In the genomic region with DNA sequence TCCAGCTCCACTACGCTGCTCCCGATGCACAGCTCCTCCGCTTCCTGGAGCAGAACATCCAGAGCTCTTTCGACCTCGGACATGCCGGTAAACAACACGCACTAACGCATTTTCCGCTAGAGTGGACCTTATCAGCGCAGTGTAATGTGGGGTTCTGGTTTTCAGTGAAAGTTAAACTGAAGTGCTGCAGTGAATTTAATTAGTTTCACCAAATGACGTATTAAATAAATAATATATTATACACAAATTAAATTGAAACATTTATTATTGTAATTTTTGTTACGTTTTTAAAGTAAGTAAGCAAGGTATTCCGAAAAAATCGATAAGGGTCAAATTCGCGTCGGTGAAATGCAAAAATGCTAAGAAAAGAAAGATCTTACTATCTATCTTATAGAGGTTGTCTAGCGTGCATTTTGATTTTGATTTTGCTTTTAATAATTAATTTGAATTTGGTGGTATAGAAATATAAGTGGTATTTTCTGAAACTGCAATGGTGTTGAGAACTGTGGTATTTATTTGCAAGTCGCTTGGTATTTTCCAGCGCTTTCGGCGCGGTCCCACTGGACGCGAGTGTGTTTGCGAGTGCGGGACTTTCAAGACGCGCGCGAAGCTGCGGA, we compare ENCODE assay signal across 2 fruit fly cellular contexts.
TF ChIP-seq lines count a peak whose summit lies in the region.

A gene (minus strand): TSS at position 107 of the 617 bp plus-strand sequence.
A gene (plus strand): TSS at position 594 of the 617 bp plus-strand sequence.

TF ChIP-seq in whole organism, embryonic, 481 proteins besides CTCF, POLR2A, EP300 and RAD21 (continued from another document and continues in another):
- peak; percentile 66 for TF ChIP-seq Xrp1 (GFP tag; IDR thresholded peaks at IDR 0.05; lab: Robert Waterston, UW)
- no peak for TF ChIP-seq ac (GFP tag; optimal IDR thresholded peaks at IDR 0.05; lab: Kevin White, UChicago)
- TF ChIP-seq BtbVII (GFP tag; optimal IDR thresholded peaks at IDR 0.05; lab: Kevin White, UChicago), result peak; percentile 6
- TF ChIP-seq CG15479 (GFP tag; optimal IDR thresholded peaks at IDR 0.05; lab: Kevin White, UChicago), result no peak
- no peak for TF ChIP-seq CG4360 (GFP tag; IDR thresholded peaks at IDR 0.05; lab: Robert Waterston, UW)
- TF ChIP-seq CG17361 (GFP tag; IDR thresholded peaks at IDR 0.05; lab: Robert Waterston, UW), result peak; percentile 42; the same call in 1 of the 3 replicates
- TF ChIP-seq Dek (tag; optimal IDR thresholded peaks at IDR 0.05; lab: Kevin White, UChicago), result no peak
- TF ChIP-seq twi (tag; optimal IDR thresholded peaks at IDR 0.05; lab: Kevin White, UChicago), result no peak
- peak; percentile 52; the same call in 1 of the 2 replicates for TF ChIP-seq CG11696 (GFP tag; IDR thresholded peaks at IDR 0.05; lab: Robert Waterston, UW)
- peak; percentile 28 for TF ChIP-seq CG13775 (GFP tag; optimal IDR thresholded peaks at IDR 0.05; lab: Kevin White, UChicago)
- no peak for TF ChIP-seq Atf3 (GFP tag; optimal IDR thresholded peaks at IDR 0.05; lab: Kevin White, UChicago)
- no peak for TF ChIP-seq CG4617 (GFP tag; optimal IDR thresholded peaks at IDR 0.05; lab: Kevin White, UChicago; ENCODE audit: borderline replicate concordance)
- peak; percentile 87 for TF ChIP-seq CG9932 (GFP tag; IDR thresholded peaks at IDR 0.05; lab: Robert Waterston, UW)
- TF ChIP-seq CG9727 (GFP tag; optimal IDR thresholded peaks at IDR 0.05; lab: Kevin White, UChicago), result peak; percentile 63
- peak; percentile 45 for TF ChIP-seq CG2120 (GFP tag; optimal IDR thresholded peaks at IDR 0.05; lab: Kevin White, UChicago)
- peak; percentile 85 for TF ChIP-seq MBD-R2 (GFP tag; IDR thresholded peaks at IDR 0.05; lab: Robert Waterston, UW)
- TF ChIP-seq Atf-2 (GFP tag; optimal IDR thresholded peaks at IDR 0.05; lab: Kevin White, UChicago), result no peak
- peak; percentile 27 for TF ChIP-seq Hsf (GFP tag; optimal IDR thresholded peaks at IDR 0.05; lab: Kevin White, UChicago)
- no peak for TF ChIP-seq hkb (optimal IDR thresholded peaks at IDR 0.05; lab: Kevin White, UChicago)
- peak; percentile 78 for TF ChIP-seq hkb (GFP tag; IDR thresholded peaks at IDR 0.05; lab: Robert Waterston, UW)
- no peak for TF ChIP-seq Lhr (GFP tag; optimal IDR thresholded peaks at IDR 0.05; lab: Kevin White, UChicago)
- TF ChIP-seq CG10979 (tag; optimal IDR thresholded peaks at IDR 0.05; lab: Kevin White, UChicago), result peak; percentile 31
- peak; percentile 51 for TF ChIP-seq CG18476 (GFP tag; optimal IDR thresholded peaks at IDR 0.05; lab: Kevin White, UChicago)
- no peak for TF ChIP-seq sim (GFP tag; IDR thresholded peaks at IDR 0.05; lab: Robert Waterston, UW)
- no peak for TF ChIP-seq CG3407 (GFP tag; optimal IDR thresholded peaks at IDR 0.05; lab: Kevin White, UChicago)
- no peak for TF ChIP-seq CG8089 (GFP tag; optimal IDR thresholded peaks at IDR 0.05; lab: Kevin White, UChicago)
- TF ChIP-seq Dad (GFP tag; optimal IDR thresholded peaks at IDR 0.05; lab: Kevin White, UChicago), result no peak
- TF ChIP-seq ssp (GFP tag; IDR thresholded peaks at IDR 0.05; lab: Robert Waterston, UW), result peak; percentile 37
- TF ChIP-seq dati (GFP tag; IDR thresholded peaks at IDR 0.05; lab: Robert Waterston, UW), result peak; percentile 66; the same call in 1 of the 2 replicates
- peak; percentile 87 for TF ChIP-seq lab (GFP tag; optimal IDR thresholded peaks at IDR 0.05; lab: Kevin White, UChicago)
- peak; percentile 70 for TF ChIP-seq CG15514 (GFP tag; optimal IDR thresholded peaks at IDR 0.05; lab: Kevin White, UChicago)
- TF ChIP-seq CG2202 (tag; optimal IDR thresholded peaks at IDR 0.05; lab: Kevin White, UChicago), result no peak
- peak; percentile 86 for TF ChIP-seq CG11456 (GFP tag; IDR thresholded peaks at IDR 0.05; lab: Robert Waterston, UW)
- no peak for TF ChIP-seq tna (GFP tag; IDR thresholded peaks at IDR 0.05; lab: Robert Waterston, UW; ENCODE audit: partially characterized antibody)
- TF ChIP-seq Poxn (GFP tag; IDR thresholded peaks at IDR 0.05; lab: Robert Waterston, UW), result no peak
- TF ChIP-seq zen (tag; optimal IDR thresholded peaks at IDR 0.05; lab: Kevin White, UChicago), result peak; percentile 10
- peak; percentile 33; the same call in 1 of the 2 replicates for TF ChIP-seq CG8765 (GFP tag; IDR thresholded peaks at IDR 0.05; lab: Robert Waterston, UW)
- TF ChIP-seq Asciz (GFP tag; optimal IDR thresholded peaks at IDR 0.05; lab: Kevin White, UChicago), result no peak
- peak; percentile 77 for TF ChIP-seq Gug (GFP tag; IDR thresholded peaks at IDR 0.05; lab: Robert Waterston, UW)
- TF ChIP-seq Dll (GFP tag; IDR thresholded peaks at IDR 0.05; lab: Robert Waterston, UW; ENCODE audit: partially characterized antibody), result no peak
- TF ChIP-seq odd (GFP tag; optimal IDR thresholded peaks at IDR 0.05; lab: Kevin White, UChicago), result no peak
- no peak for TF ChIP-seq CG2129 (GFP tag; IDR thresholded peaks at IDR 0.05; lab: Robert Waterston, UW; ENCODE audit: partially characterized antibody)
- no peak for TF ChIP-seq tio (GFP tag; optimal IDR thresholded peaks at IDR 0.05; lab: Kevin White, UChicago)
- peak; percentile 33 for TF ChIP-seq stwl (tag; optimal IDR thresholded peaks at IDR 0.05; lab: Kevin White, UChicago)
- no peak for TF ChIP-seq bigmax (GFP tag; optimal IDR thresholded peaks at IDR 0.05; lab: Kevin White, UChicago)
- peak; percentile 7 for TF ChIP-seq ems (GFP tag; optimal IDR thresholded peaks at IDR 0.05; lab: Kevin White, UChicago)
- peak; percentile 66 for TF ChIP-seq sens (GFP tag; lab: Kevin White, UChicago)
- TF ChIP-seq cad (GFP tag; optimal IDR thresholded peaks at IDR 0.05; lab: Kevin White, UChicago), result no peak
- TF ChIP-seq hth (optimal IDR thresholded peaks at IDR 0.05; lab: Kevin White, UChicago), result no peak
- no peak for TF ChIP-seq CG8281 (tag; optimal IDR thresholded peaks at IDR 0.05; lab: Kevin White, UChicago)
- TF ChIP-seq CG4328 (GFP tag; optimal IDR thresholded peaks at IDR 0.05; lab: Kevin White, UChicago), result peak; percentile 56
- TF ChIP-seq CG1233 (GFP tag; optimal IDR thresholded peaks at IDR 0.05; lab: Kevin White, UChicago), result no peak
- TF ChIP-seq CG4730 (GFP tag; IDR thresholded peaks at IDR 0.05; lab: Robert Waterston, UW), result peak; percentile 52; the same call in 1 of the 2 replicates
- TF ChIP-seq Dbx (GFP tag; IDR thresholded peaks at IDR 0.05; lab: Robert Waterston, UW), result peak; percentile 76; the same call in 2 of the 3 replicates
- TF ChIP-seq ind (GFP tag; optimal IDR thresholded peaks at IDR 0.05; lab: Kevin White, UChicago), result peak; percentile 68
- TF ChIP-seq MTF-1 (GFP tag; optimal IDR thresholded peaks at IDR 0.05; lab: Kevin White, UChicago; ENCODE audit: borderline replicate concordance), result peak; percentile 23
- TF ChIP-seq Bdp1 (GFP tag; optimal IDR thresholded peaks at IDR 0.05; lab: Kevin White, UChicago), result no peak
- no peak for TF ChIP-seq CHES-1-like (GFP tag; optimal IDR thresholded peaks at IDR 0.05; lab: Kevin White, UChicago)
- peak; percentile 82 for TF ChIP-seq Fer1 (GFP tag; optimal IDR thresholded peaks at IDR 0.05; lab: Kevin White, UChicago)
- peak; percentile 48 for TF ChIP-seq phol (tag; optimal IDR thresholded peaks at IDR 0.05; lab: Kevin White, UChicago)
- peak; percentile 15; the same call in 1 of the 2 replicates for TF ChIP-seq bowl (GFP tag; IDR thresholded peaks at IDR 0.05; lab: Robert Waterston, UW)
- TF ChIP-seq CG30431 (GFP tag; optimal IDR thresholded peaks at IDR 0.05; lab: Kevin White, UChicago), result no peak

TF ChIP-seq in whole organism, prepupa, 60 proteins besides CTCF, POLR2A, EP300 and RAD21 (continued from another document):
- no peak for TF ChIP-seq Eip93F (GFP tag; optimal IDR thresholded peaks at IDR 0.05; lab: Kevin White, UChicago)
- peak; percentile 85 for TF ChIP-seq CG6163 (GFP tag; IDR thresholded peaks at IDR 0.05; lab: Robert Waterston, UW)
- TF ChIP-seq CG31627 (GFP tag; optimal IDR thresholded peaks at IDR 0.05; lab: Kevin White, UChicago), result peak; percentile 23
- TF ChIP-seq esn (GFP tag; optimal IDR thresholded peaks at IDR 0.05; lab: Kevin White, UChicago), result peak; percentile 66
- peak; percentile 52 for TF ChIP-seq net (GFP tag; optimal IDR thresholded peaks at IDR 0.05; lab: Kevin White, UChicago)
- TF ChIP-seq CG8632 (GFP tag; optimal IDR thresholded peaks at IDR 0.05; lab: Kevin White, UChicago), result no peak
- TF ChIP-seq CG32006 (GFP tag; optimal IDR thresholded peaks at IDR 0.05; lab: Kevin White, UChicago), result peak; percentile 42
- TF ChIP-seq Met (GFP tag; optimal IDR thresholded peaks at IDR 0.05; lab: Kevin White, UChicago), result peak; percentile 76
- TF ChIP-seq Eip78C (GFP tag; lab: Kevin White, UChicago), result peak; percentile 60
- peak; percentile 36 for TF ChIP-seq Sox102F (GFP tag; optimal IDR thresholded peaks at IDR 0.05; lab: Kevin White, UChicago)
- TF ChIP-seq CG11902 (GFP tag; optimal IDR thresholded peaks at IDR 0.05; lab: Kevin White, UChicago), result peak; percentile 66
TF ChIP-seq in whole organism, prepupa: peak in this region for 39.
